Fruit fly (Drosophila melanogaster) whole organism, embryonic: ENCODE results near the gene CG10663.

ENCODE experiments used
- Asciz ChIP-seq: fragments of 200-800 bp; sonication (Bioruptor generic); optimal IDR thresholded peaks from 2 replicates; lab custom pipeline; 2017; ENCODE audit warnings: missing biosample characterization, mild to moderate bottlenecking, missing genetic modification characterization, missing genetic modification reagents
- CG10462 ChIP-seq: fragments of 200-800 bp; sonication (Bioruptor generic); optimal IDR thresholded peaks from 2 replicates; lab custom pipeline; 2016; ENCODE audit warnings: missing biosample characterization, missing genetic modification characterization
- CG12391 ChIP-seq: fragments of 200-800 bp; sonication (Bioruptor generic); optimal IDR thresholded peaks from 3 replicates; lab custom pipeline; 2018; ENCODE audit warnings: missing biosample characterization, mild to moderate bottlenecking, missing genetic modification characterization, moderate library complexity
- CG17385 ChIP-seq: fragments of 200-800 bp; sonication (Bioruptor generic); optimal IDR thresholded peaks from 3 replicates; lab custom pipeline; 2018; ENCODE audit warnings: missing biosample characterization, mild to moderate bottlenecking, missing genetic modification characterization
- CG17568 ChIP-seq: fragments of 200-800 bp; sonication (Bioruptor generic); optimal IDR thresholded peaks from 2 replicates; lab custom pipeline; 2018; ENCODE audit warnings: missing biosample characterization, mild to moderate bottlenecking, missing genetic modification characterization, moderate library complexity
- CG18262 ChIP-seq: fragments of 200-800 bp; optimal IDR thresholded peaks from 3 replicates; lab custom pipeline; 2019; ENCODE audit warnings: missing biosample characterization, mild to moderate bottlenecking, missing genetic modification characterization, moderate library complexity
- CG18619 ChIP-seq: fragments of 200-800 bp; sonication (Bioruptor generic); optimal IDR thresholded peaks from 3 replicates; lab custom pipeline; 2017; ENCODE audit warnings: missing biosample characterization, mild to moderate bottlenecking, missing genetic modification characterization
- CG2120 ChIP-seq: fragments of 200-800 bp; sonication (Bioruptor generic); optimal IDR thresholded peaks from 3 replicates; lab custom pipeline; 2016; ENCODE audit warnings: missing biosample characterization, missing genetic modification characterization
- CG3065 ChIP-seq: fragments of 200-800 bp; sonication (Bioruptor generic); optimal IDR thresholded peaks from 2 replicates; lab custom pipeline; 2016; ENCODE audit warnings: missing biosample characterization, missing genetic modification characterization
- CG31365 ChIP-seq: fragments of 200-800 bp; sonication (Bioruptor generic); optimal IDR thresholded peaks from 2 replicates; lab custom pipeline; 2018; ENCODE audit warnings: missing biosample characterization, mild to moderate bottlenecking, missing genetic modification characterization
- CG31441 ChIP-seq: fragments of 200-800 bp; sonication (Bioruptor generic); IDR thresholded peaks from 2 replicates; pipeline ENCODE4 v1.3.6; 2022; ENCODE audit warnings: missing biosample characterization, missing genetic modification characterization
- CG34376 ChIP-seq: fragments of 200-800 bp; sonication (Bioruptor generic); optimal IDR thresholded peaks from 2 replicates; lab custom pipeline; 2018; ENCODE audit warnings: missing biosample characterization, mild to moderate bottlenecking, missing genetic modification characterization
- CG4360 ChIP-seq: fragments of 200-800 bp; sonication (Bioruptor generic); IDR thresholded peaks from 2 replicates; pipeline ENCODE4 v1.3.6; 2022; ENCODE audit warnings: missing biosample characterization, missing genetic modification characterization
- CG4730 ChIP-seq: fragments of 200-800 bp; sonication (Bioruptor generic); IDR thresholded peaks from 2 replicates; pipeline ENCODE4 v1.3.6; 2022; ENCODE audit warnings: missing biosample characterization, missing genetic modification characterization
- CG5180 ChIP-seq: fragments of 200-800 bp; sonication (Bioruptor generic); optimal IDR thresholded peaks from 3 replicates; lab custom pipeline; 2017; ENCODE audit warnings: missing biosample characterization, missing genetic modification characterization, mild to moderate bottlenecking, moderate library complexity, missing genetic modification reagents
- CG7745 ChIP-seq: fragments of 200-800 bp; sonication (Bioruptor generic); optimal IDR thresholded peaks from 2 replicates; lab custom pipeline; 2018; ENCODE audit warnings: missing biosample characterization, mild to moderate bottlenecking, missing genetic modification characterization, moderate library complexity
- CG7987 ChIP-seq: fragments of 200-800 bp; sonication (Bioruptor generic); optimal IDR thresholded peaks from 2 replicates; lab custom pipeline; 2018; ENCODE audit warnings: missing biosample characterization, mild to moderate bottlenecking, missing genetic modification characterization, moderate library complexity
- CG8765 ChIP-seq: fragments of 200-800 bp; sonication (Bioruptor generic); IDR thresholded peaks from 2 replicates; pipeline ENCODE4 v1.3.6; 2022; ENCODE audit warnings: missing biosample characterization, missing genetic modification characterization
- CG8944 ChIP-seq: fragments of 200-800 bp; sonication (Bioruptor generic); optimal IDR thresholded peaks from 3 replicates; lab custom pipeline; 2016; ENCODE audit warnings: missing biosample characterization, missing genetic modification characterization
- CG9215 ChIP-seq: fragments of 200-800 bp; sonication (Bioruptor generic); IDR thresholded peaks from 2 replicates; pipeline ENCODE4 v1.3.6; 2022; ENCODE audit warnings: missing biosample characterization, missing genetic modification characterization
- CG9437 ChIP-seq: fragments of 200-800 bp; sonication (Bioruptor generic); optimal IDR thresholded peaks from 2 replicates; lab custom pipeline; 2018; ENCODE audit warnings: missing biosample characterization, mild to moderate bottlenecking, missing genetic modification characterization
- CrebB ChIP-seq: fragments of 200-800 bp; sonication (Bioruptor generic); optimal IDR thresholded peaks from 3 replicates; lab custom pipeline; 2018; ENCODE audit warnings: missing biosample characterization, mild to moderate bottlenecking, missing genetic modification characterization
- Deaf1 ChIP-seq: fragments of 200-800 bp; optimal IDR thresholded peaks from 3 replicates; lab custom pipeline; 2019; ENCODE audit warnings: missing biosample characterization, mild to moderate bottlenecking, missing genetic modification characterization, moderate library complexity
- E2f2 ChIP-seq: fragments of 200-800 bp; sonication (Bioruptor generic); IDR thresholded peaks from 2 replicates; pipeline ENCODE4 v1.3.6; 2022; ENCODE audit warnings: missing biosample characterization, missing genetic modification characterization
- Ets97D ChIP-seq: fragments of 200-800 bp; sonication (Bioruptor generic); optimal IDR thresholded peaks from 3 replicates; lab custom pipeline; 2016; ENCODE audit warnings: missing biosample characterization, missing genetic modification characterization
- HLH4C ChIP-seq: fragments of 200-800 bp; sonication (Bioruptor generic); IDR thresholded peaks from 3 replicates; pipeline ENCODE4 v1.3.6; 2022; ENCODE audit warnings: missing biosample characterization, missing genetic modification characterization; ENCODE audit not compliant: partially characterized antibody
- Hey ChIP-seq: fragments of 200-800 bp; sonication (Bioruptor generic); optimal IDR thresholded peaks from 3 replicates; lab custom pipeline; 2018; ENCODE audit warnings: missing biosample characterization, mild to moderate bottlenecking, missing genetic modification characterization
- Mes4 ChIP-seq: fragments of 200-800 bp; sonication (Bioruptor generic); optimal IDR thresholded peaks from 2 replicates; lab custom pipeline; 2016; ENCODE audit warnings: missing biosample characterization, missing genetic modification characterization
- Opbp ChIP-seq: fragments of 200-800 bp; sonication (Bioruptor generic); IDR thresholded peaks from 3 replicates; pipeline ENCODE4 v1.3.6; 2022; ENCODE audit warnings: missing biosample characterization, missing genetic modification characterization; ENCODE audit not compliant: partially characterized antibody
- Sry-β ChIP-seq: fragments of 200-800 bp; sonication (Bioruptor generic); optimal IDR thresholded peaks from 2 replicates; lab custom pipeline; 2018; ENCODE audit warnings: missing biosample characterization, mild to moderate bottlenecking, missing genetic modification characterization, moderate library complexity
- Taf1 ChIP-seq: fragments of 200-800 bp; sonication (Bioruptor generic); IDR thresholded peaks from 2 replicates; pipeline ENCODE4 v1.3.6; 2022; ENCODE audit warnings: missing biosample characterization, missing genetic modification characterization
- ato ChIP-seq: fragments of 200-800 bp; sonication (Bioruptor generic); IDR thresholded peaks from 2 replicates; pipeline ENCODE4 v1.3.6; 2022; ENCODE audit warnings: missing biosample characterization, missing genetic modification characterization; ENCODE audit not compliant: partially characterized antibody
- bowl ChIP-seq: fragments of 200-800 bp; sonication (Bioruptor generic); IDR thresholded peaks from 2 replicates; pipeline ENCODE4 v1.3.6; 2022; ENCODE audit warnings: missing biosample characterization, missing genetic modification characterization
- danr ChIP-seq: fragments of 200-800 bp; sonication (Bioruptor generic); IDR thresholded peaks from 2 replicates; pipeline ENCODE4 v1.3.6; 2022; ENCODE audit warnings: missing biosample characterization, missing genetic modification characterization
- gce ChIP-seq: fragments of 200-800 bp; sonication (Bioruptor generic); IDR thresholded peaks from 3 replicates; pipeline ENCODE4 v1.3.6; 2022; ENCODE audit warnings: missing biosample characterization, missing genetic modification characterization
- grn ChIP-seq: fragments of 200-800 bp; sonication (Bioruptor generic); optimal IDR thresholded peaks from 3 replicates; lab custom pipeline; 2017; ENCODE audit warnings: missing biosample characterization, missing genetic modification characterization
- ham ChIP-seq: fragments of 200-800 bp; sonication (Bioruptor generic); IDR thresholded peaks from 2 replicates; pipeline ENCODE4 v1.3.6; 2022; ENCODE audit warnings: missing biosample characterization, missing genetic modification characterization
- ken ChIP-seq: fragments of 200-800 bp; sonication (Bioruptor generic); IDR thresholded peaks from 3 replicates; pipeline ENCODE4 v1.3.6; 2022; ENCODE audit warnings: missing biosample characterization, missing genetic modification characterization
- kni ChIP-seq: fragments of 200-800 bp; sonication (Bioruptor generic); optimal IDR thresholded peaks from 3 replicates; lab custom pipeline; 2017; ENCODE audit warnings: mild to moderate bottlenecking, missing biosample characterization, missing genetic modification reagents, missing genetic modification characterization
- nau ChIP-seq: fragments of 200-800 bp; sonication (Bioruptor generic); optimal IDR thresholded peaks from 3 replicates; lab custom pipeline; 2017; ENCODE audit warnings: missing biosample characterization, mild to moderate bottlenecking, missing genetic modification characterization, missing genetic modification reagents
- oc ChIP-seq: fragments of 200-800 bp; sonication (Bioruptor generic); optimal IDR thresholded peaks from 2 replicates; lab custom pipeline; 2018; ENCODE audit warnings: missing biosample characterization, mild to moderate bottlenecking, missing genetic modification characterization, moderate library complexity
- otp ChIP-seq: fragments of 200-800 bp; sonication (Bioruptor generic); IDR thresholded peaks from 3 replicates; pipeline ENCODE4, ENCODE4 v1.3.6; 2022; ENCODE audit warnings: missing biosample characterization, missing genetic modification characterization
- peb ChIP-seq: fragments of 200-800 bp; sonication (Bioruptor generic); IDR thresholded peaks from 2 replicates; pipeline ENCODE4 v1.3.6; 2022; ENCODE audit warnings: missing biosample characterization, missing genetic modification characterization
- pho ChIP-seq: fragments of 200-800 bp; sonication (Bioruptor generic); optimal IDR thresholded peaks from 2 replicates; lab custom pipeline; 2016; ENCODE audit warnings: missing biosample characterization, missing genetic modification characterization
- schlank ChIP-seq: fragments of 200-800 bp; sonication (Bioruptor generic); optimal IDR thresholded peaks from 2 replicates; lab custom pipeline; 2018; ENCODE audit warnings: missing biosample characterization, mild to moderate bottlenecking, missing genetic modification characterization
- sisA ChIP-seq: fragments of 200-800 bp; sonication (Bioruptor generic); IDR thresholded peaks from 2 replicates; pipeline ENCODE4 v1.3.6; 2022; ENCODE audit warnings: missing biosample characterization, missing genetic modification characterization
- sqz ChIP-seq: fragments of 200-800 bp; sonication (Bioruptor generic); optimal IDR thresholded peaks from 3 replicates; lab custom pipeline; 2018; ENCODE audit warnings: missing biosample characterization, mild to moderate bottlenecking, missing genetic modification characterization
- trem ChIP-seq: fragments of 200-800 bp; optimal IDR thresholded peaks from 3 replicates; lab custom pipeline; 2019; ENCODE audit warnings: missing biosample characterization, mild to moderate bottlenecking, missing genetic modification characterization, moderate library complexity
- twi ChIP-seq: fragments of 200-800 bp; optimal IDR thresholded peaks from 2 replicates; lab custom pipeline; 2019; ENCODE audit warnings: missing biosample characterization, mild to moderate bottlenecking, missing genetic modification characterization, moderate library complexity
- wor ChIP-seq: fragments of 200-800 bp; sonication (Bioruptor generic); IDR thresholded peaks from 2 replicates; pipeline ENCODE4 v1.3.6; 2022; ENCODE audit warnings: missing biosample characterization, missing genetic modification characterization
- zfh1 ChIP-seq: fragments of 200-800 bp; sonication (Bioruptor generic); IDR thresholded peaks from 3 replicates; pipeline ENCODE4 v1.3.6; 2022; ENCODE audit warnings: missing biosample characterization, missing genetic modification characterization

Gene CG10663

DNA sequence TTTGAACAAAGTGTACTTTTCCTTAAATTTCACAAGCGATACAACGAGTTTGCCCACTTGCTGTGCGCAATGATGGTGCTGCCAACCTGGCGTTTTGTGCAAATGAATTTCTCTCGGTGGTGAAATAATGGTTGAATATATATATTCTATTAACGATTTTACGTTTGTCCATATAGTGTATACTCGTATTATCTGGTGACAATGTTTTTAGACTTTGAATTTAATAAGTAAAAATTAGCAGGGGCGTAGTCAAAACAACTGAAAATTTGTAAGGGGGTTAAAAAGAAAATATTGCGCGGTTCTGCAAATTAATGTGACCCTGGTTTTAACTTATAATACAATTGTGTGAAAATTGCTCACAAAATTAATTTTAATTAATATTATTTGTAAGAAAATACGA, 39.1 kb upstream of the CG10663 start, which contains the start of the genes ver and Gcn5 (continued):
- TF ChIP-seq danr (GFP tag; lab: Robert Waterston, UW), result peak; percentile 86
- peak; percentile 90 for TF ChIP-seq CG18262 (tag; lab: Kevin White, UChicago)
- peak; percentile 94 for TF ChIP-seq ken
- peak; percentile 81 for TF ChIP-seq Taf1 (GFP tag; lab: Robert Waterston, UW)
- TF ChIP-seq peb (GFP tag; lab: Robert Waterston, UW), result peak; percentile 79
- no peak for TF ChIP-seq Opbp (GFP tag; lab: Robert Waterston, UW)
- peak; percentile 36 for TF ChIP-seq Sry-β
- peak; percentile 67 for TF ChIP-seq Deaf1 (tag; lab: Kevin White, UChicago)
- TF ChIP-seq CG2120 (GFP tag; lab: Kevin White, UChicago), result peak; percentile 96
- peak; percentile 74 for TF ChIP-seq CG5180 (GFP tag; lab: Kevin White, UChicago)
- TF ChIP-seq zfh1 (GFP tag; lab: Robert Waterston, UW), result peak; percentile 95
- peak; percentile 85 for TF ChIP-seq CG9215
- no peak for TF ChIP-seq grn
- TF ChIP-seq sqz (GFP tag; lab: Kevin White, UChicago), result peak; percentile 86
- TF ChIP-seq ham (GFP tag; lab: Robert Waterston, UW), result peak; percentile 78
- TF ChIP-seq CG8765 (GFP tag; lab: Robert Waterston, UW), result peak; percentile 86
- TF ChIP-seq nau (GFP tag; lab: Kevin White, UChicago), result no peak
- TF ChIP-seq CG12391 (tag; lab: Kevin White, UChicago), result peak; percentile 95
- peak; percentile 95 for TF ChIP-seq CG31441 (GFP tag; lab: Robert Waterston, UW)
- TF ChIP-seq CrebB (tag; lab: Kevin White, UChicago), result peak; percentile 71
- TF ChIP-seq otp (GFP tag; lab: Robert Waterston, UW), result peak; percentile 91
- peak; percentile 33 for TF ChIP-seq Hey (tag; lab: Kevin White, UChicago)
- peak; percentile 85 for TF ChIP-seq Ets97D (GFP tag; lab: Kevin White, UChicago)
- TF ChIP-seq CG10462, result peak; percentile 82
- peak; percentile 88 for TF ChIP-seq CG17385 (GFP tag; lab: Kevin White, UChicago)
- TF ChIP-seq twi (tag; lab: Kevin White, UChicago), result peak; percentile 73
- TF ChIP-seq CG7745 (tag; lab: Kevin White, UChicago), result peak; percentile 66
- peak; percentile 88 for TF ChIP-seq CG18619 (GFP tag; lab: Kevin White, UChicago)
- peak; percentile 65 for TF ChIP-seq CG3065 (GFP tag; lab: Kevin White, UChicago)
- TF ChIP-seq schlank (tag; lab: Kevin White, UChicago), result peak; percentile 73
- TF ChIP-seq E2f2 (GFP tag; lab: Robert Waterston, UW), result peak; percentile 82
- peak; percentile 81 for TF ChIP-seq CG7987
- peak; percentile 65 for TF ChIP-seq CG31365 (tag; lab: Kevin White, UChicago)
- peak; percentile 90 for TF ChIP-seq oc
- peak; percentile 92 for TF ChIP-seq sisA (GFP tag; lab: Robert Waterston, UW)
- peak; percentile 86 for TF ChIP-seq CG9437
- TF ChIP-seq bowl (GFP tag; lab: Robert Waterston, UW), result peak; percentile 76
- peak; percentile 88 for TF ChIP-seq pho (GFP tag; lab: Kevin White, UChicago)
- peak; percentile 90 for TF ChIP-seq gce (GFP tag; lab: Robert Waterston, UW)
- TF ChIP-seq CG4360, result peak; percentile 63
- TF ChIP-seq Asciz, result peak; percentile 87
- TF ChIP-seq HLH4C (GFP tag; lab: Robert Waterston, UW), result no peak
- peak; percentile 91 for TF ChIP-seq CG4730 (GFP tag; lab: Robert Waterston, UW)
- TF ChIP-seq CG8944 (GFP tag; lab: Kevin White, UChicago), result peak; percentile 79
- no peak for TF ChIP-seq ato (GFP tag; lab: Robert Waterston, UW)
- TF ChIP-seq wor (GFP tag; lab: Robert Waterston, UW), result peak; percentile 88
- peak; percentile 100 for TF ChIP-seq trem (tag; lab: Kevin White, UChicago)
- TF ChIP-seq Mes4 (GFP tag; lab: Kevin White, UChicago), result peak; percentile 54
- no peak for TF ChIP-seq CG17568 (GFP tag; lab: Kevin White, UChicago)
- TF ChIP-seq CG34376, result peak; percentile 62
- no peak for TF ChIP-seq kni (GFP tag; lab: Kevin White, UChicago)
